Worm (Caenorhabditis elegans) whole organism, mixed stage, embryonic: Measurements from ENCODE around the gene taf-3.

Experiments
- lin-32 ChIP-seq: fragments of 200-800 bp; sonication (Bioruptor generic); optimal IDR thresholded peaks from 2 replicates; lab custom pipeline; 2018; ENCODE audit warnings: mild to moderate bottlenecking, missing genetic modification characterization, missing compliant biosample characterization
- nhr-237 ChIP-seq: fragments of 150-350 bp; optimal IDR thresholded peaks from 2 replicates; lab custom pipeline; 2014; ENCODE audit warnings: missing biosample characterization, missing genetic modification characterization

- TF ChIP-seq lin-32 (GFP tag; lab: Kevin White, UChicago) (no peak), nhr-237 (tag; lab: Kevin White, UChicago) (no peak)
Measured at ce11 chrX:16366508-16366907, 34.3 kb downstream of the taf-3 start.
